Worm (Caenorhabditis elegans) whole organism, L4 larva: ENCODE data around the gene srv-1.

ENCODE experiments used
- Y48G9A.11 ChIP-seq: fragments of 200-800 bp; sonication (Bioruptor generic); IDR thresholded peaks from 2 replicates; pipeline ENCODE4 v1.3.6; 2022; ENCODE audit warnings: missing genetic modification reagents, missing genetic modification characterization, missing compliant biosample characterization
- ZK546.5 ChIP-seq, 2 experiments: sonication (generic microtip); optimal IDR thresholded peaks; 2 replicates each; lab custom pipeline; 2017; ENCODE audit warnings: missing biosample characterization in 2 of 2, missing genetic modification characterization in 2 of 2
- aha-1 ChIP-seq: fragments of 150-350 bp; peaks from one replicate; lab custom pipeline; 2014; ENCODE audit warnings: missing biosample characterization, missing genetic modification characterization
- ama-1 ChIP-seq: fragments of 150-350 bp; optimal IDR thresholded peaks from 2 replicates; lab custom pipeline; 2014; ENCODE audit warnings: inconsistent platforms, mixed read lengths
- arid-1 ChIP-seq: fragments of 200-800 bp; sonication (Bioruptor generic); conservative IDR thresholded peaks from 2 replicates; pipeline ENCODE4 v1.3.6; 2022; ENCODE audit warnings: missing genetic modification reagents, missing genetic modification characterization, missing compliant biosample characterization
- ceh-20 ChIP-seq: fragments of 200-800 bp; sonication (Bioruptor generic); IDR thresholded peaks from 2 replicates; pipeline ENCODE4 v1.3.6; 2022; ENCODE audit warnings: missing genetic modification reagents, missing genetic modification characterization, missing compliant biosample characterization
- ceh-28 ChIP-seq: fragments of 150-350 bp; optimal IDR thresholded peaks from 2 replicates; lab custom pipeline; 2014; ENCODE audit warnings: missing biosample characterization, missing genetic modification reagents, missing genetic modification characterization
- ceh-44 ChIP-seq: fragments of 200-800 bp; sonication (Bioruptor generic); IDR thresholded peaks from 2 replicates; pipeline ENCODE4 v1.3.6; 2022; ENCODE audit warnings: missing genetic modification reagents, missing genetic modification characterization, missing compliant biosample characterization
- ceh-82 ChIP-seq: sonication (generic microtip); optimal IDR thresholded peaks from 2 replicates; lab custom pipeline; 2017; ENCODE audit warnings: missing biosample characterization, missing genetic modification characterization
- ces-1 ChIP-seq: fragments of 150-350 bp; sonication (generic microtip); optimal IDR thresholded peaks from 4 replicates; lab custom pipeline; 2014; ENCODE audit warnings: missing biosample characterization, missing genetic modification reagents, missing genetic modification characterization
- cey-2 ChIP-seq: sonication (generic microtip); optimal IDR thresholded peaks from 3 replicates; lab custom pipeline; 2017; ENCODE audit warnings: missing genetic modification characterization, mild to moderate bottlenecking, missing compliant biosample characterization, antibody characterized with exemption, borderline replicate concordance; ENCODE audit not compliant: insufficient read depth
- daf-16 ChIP-seq, 3 experiments: sonication (generic microtip); optimal IDR thresholded peaks; 2 replicates each; lab custom pipeline; 2016 to 2017; ENCODE audit warnings: missing genetic modification characterization in 3 of 3, missing genetic modification reagents in 3 of 3, mild to moderate bottlenecking in 2 of 3, missing compliant biosample characterization in 2 of 3, missing biosample characterization in 1 of 3, moderate library complexity in 1 of 3
- daf-19 ChIP-seq: fragments of 200-800 bp; sonication (Bioruptor generic); conservative IDR thresholded peaks from 2 replicates; pipeline ENCODE4 v1.3.6; 2022; ENCODE audit warnings: missing genetic modification characterization, missing compliant biosample characterization
- dmd-6 ChIP-seq: fragments of 200-800 bp; sonication (Bioruptor generic); IDR thresholded peaks from 2 replicates; pipeline ENCODE4 v1.3.6; 2022; ENCODE audit warnings: missing genetic modification reagents, missing genetic modification characterization, missing compliant biosample characterization
- dmd-9 ChIP-seq: fragments of 200-800 bp; sonication (Bioruptor generic); IDR thresholded peaks from 2 replicates; pipeline ENCODE4 v1.3.6; 2022; ENCODE audit warnings: missing genetic modification reagents, missing genetic modification characterization, missing compliant biosample characterization
- egl-27 ChIP-seq: sonication (generic microtip); optimal IDR thresholded peaks from 3 replicates; lab custom pipeline; 2017; ENCODE audit warnings: missing biosample characterization, missing genetic modification reagents, missing genetic modification characterization
- egl-43 ChIP-seq: fragments of 200-800 bp; sonication (Bioruptor generic); IDR thresholded peaks from 2 replicates; pipeline ENCODE4 v1.3.6; 2022; ENCODE audit warnings: missing genetic modification reagents, missing genetic modification characterization, missing compliant biosample characterization
- fkh-10 ChIP-seq: fragments of 150-350 bp; optimal IDR thresholded peaks from 2 replicates; lab custom pipeline; 2014; ENCODE audit warnings: missing biosample characterization, missing genetic modification reagents, missing genetic modification characterization
- hlh-11 ChIP-seq: fragments of 200-800 bp; sonication (Bioruptor generic); optimal IDR thresholded peaks from 2 replicates; lab custom pipeline; 2018; ENCODE audit warnings: mild to moderate bottlenecking, missing genetic modification characterization, missing compliant biosample characterization
- hlh-30 ChIP-seq: sonication (generic microtip); optimal IDR thresholded peaks from 2 replicates; lab custom pipeline; 2017; ENCODE audit warnings: antibody characterized with exemption, mild to moderate bottlenecking, missing genetic modification characterization, missing compliant biosample characterization; ENCODE audit not compliant: insufficient read depth
- lin-13 ChIP-seq: fragments of 150-350 bp; optimal IDR thresholded peaks from 2 replicates; lab custom pipeline; 2014; ENCODE audit warnings: missing biosample characterization, missing genetic modification reagents, missing genetic modification characterization
- lin-29 ChIP-seq: fragments of 200-800 bp; sonication (Bioruptor generic); IDR thresholded peaks from 2 replicates; pipeline ENCODE4 v1.3.6; 2022; ENCODE audit warnings: missing genetic modification reagents, missing genetic modification characterization, missing compliant biosample characterization
- madf-5 ChIP-seq, 2 experiments: fragments of 200-800 bp; sonication (Bioruptor generic); IDR thresholded peaks; 2 replicates each; pipeline ENCODE4 v1.3.6; 2022; ENCODE audit warnings: missing compliant biosample characterization in 2 of 2, missing genetic modification characterization in 2 of 2
- mes-2 ChIP-seq: sonication (generic microtip); optimal IDR thresholded peaks from 2 replicates; lab custom pipeline; 2016; ENCODE audit warnings: missing genotype, mild to moderate bottlenecking, missing genetic modification characterization, missing compliant biosample characterization; ENCODE audit not compliant: poor library complexity, severe bottlenecking
- mxl-2 ChIP-seq: fragments of 200-800 bp; sonication (Bioruptor generic); conservative IDR thresholded peaks from 2 replicates; pipeline ENCODE4 v1.3.6; 2022; ENCODE audit warnings: missing genetic modification reagents, missing genetic modification characterization, missing compliant biosample characterization
- mxl-3 ChIP-seq: fragments of 200-800 bp; sonication (Bioruptor generic); optimal IDR thresholded peaks from 2 replicates; lab custom pipeline; 2018; ENCODE audit warnings: mild to moderate bottlenecking, missing genetic modification characterization, missing compliant biosample characterization
- nhr-102 ChIP-seq: sonication (generic microtip); optimal IDR thresholded peaks from 2 replicates; lab custom pipeline; 2016; ENCODE audit warnings: mild to moderate bottlenecking, missing genetic modification characterization, moderate library complexity, missing compliant biosample characterization
- nhr-11 ChIP-seq: fragments of 150-350 bp; optimal IDR thresholded peaks from 2 replicates; lab custom pipeline; 2014; ENCODE audit warnings: missing biosample characterization, missing genetic modification characterization
- nhr-25 ChIP-seq: sonication (generic microtip); optimal IDR thresholded peaks from 2 replicates; lab custom pipeline; 2017; ENCODE audit warnings: missing genetic modification characterization, mild to moderate bottlenecking, missing compliant biosample characterization, antibody characterized with exemption, moderate library complexity, borderline replicate concordance; ENCODE audit not compliant: insufficient read depth
- nhr-28 ChIP-seq: fragments of 150-350 bp; optimal IDR thresholded peaks from 2 replicates; lab custom pipeline; 2014; ENCODE audit warnings: missing biosample characterization, missing genetic modification characterization
- nhr-41 ChIP-seq: fragments of 200-800 bp; sonication (Bioruptor generic); IDR thresholded peaks from 2 replicates; pipeline ENCODE4 v1.3.6; 2022; ENCODE audit warnings: missing genetic modification reagents, missing genetic modification characterization, missing compliant biosample characterization
- nhr-48 ChIP-seq: sonication (generic microtip); optimal IDR thresholded peaks from 2 replicates; lab custom pipeline; 2016; ENCODE audit warnings: mild to moderate bottlenecking, missing genetic modification characterization, missing compliant biosample characterization
- nhr-6 ChIP-seq: fragments of 150-350 bp; optimal IDR thresholded peaks from 2 replicates; lab custom pipeline; 2014; ENCODE audit warnings: missing biosample characterization, missing genetic modification characterization
- nhr-77 ChIP-seq: fragments of 150-350 bp; optimal IDR thresholded peaks from 2 replicates; lab custom pipeline; 2014; ENCODE audit warnings: missing biosample characterization, missing genetic modification characterization
- php-3 ChIP-seq: fragments of 200-800 bp; sonication (Bioruptor generic); IDR thresholded peaks from 2 replicates; pipeline ENCODE4 v1.3.6; 2022; ENCODE audit warnings: missing genetic modification reagents, missing genetic modification characterization, missing compliant biosample characterization
- pqm-1 ChIP-seq: sonication (generic microtip); optimal IDR thresholded peaks from 2 replicates; lab custom pipeline; 2017; ENCODE audit warnings: missing biosample characterization, missing genetic modification characterization
- rbr-2 ChIP-seq: sonication (generic microtip); optimal IDR thresholded peaks from 2 replicates; lab custom pipeline; 2016; ENCODE audit warnings: missing genotype, missing genetic modification characterization, missing compliant biosample characterization
- saeg-2 ChIP-seq: fragments of 200-800 bp; sonication (Bioruptor generic); IDR thresholded peaks from 2 replicates; pipeline ENCODE4 v1.3.6; 2022; ENCODE audit warnings: missing genetic modification reagents, missing genetic modification characterization, missing compliant biosample characterization
- skn-1 ChIP-seq: fragments of 150-350 bp; optimal IDR thresholded peaks from 2 replicates; lab custom pipeline; 2014; ENCODE audit warnings: missing biosample characterization, missing genetic modification characterization
- spr-1 ChIP-seq: sonication (generic microtip); optimal IDR thresholded peaks from 2 replicates; lab custom pipeline; 2016; ENCODE audit warnings: mild to moderate bottlenecking, missing genetic modification characterization, missing compliant biosample characterization
- unc-62 ChIP-seq, 3 experiments: fragments of 150-350 bp in 1 of 3; sonication (generic microtip); optimal IDR thresholded peaks in 2 of 3; peaks in 1 of 3; 1 replicate in 1 of 3; 2 replicates in 2 of 3; lab custom pipeline; 2014 to 2017; ENCODE audit warnings: missing biosample characterization in 3 of 3, missing genetic modification characterization in 3 of 3, missing genetic modification reagents in 3 of 3, missing genotype in 1 of 3
- zag-1 ChIP-seq: fragments of 150-350 bp; optimal IDR thresholded peaks from 2 replicates; lab custom pipeline; 2014; ENCODE audit warnings: missing biosample characterization, missing genetic modification characterization
- zfp-3 ChIP-seq: fragments of 200-800 bp; sonication (Bioruptor generic); conservative IDR thresholded peaks from 2 replicates; pipeline ENCODE4 v1.3.6; 2022; ENCODE audit warnings: missing genetic modification reagents, missing genetic modification characterization, missing compliant biosample characterization
- ztf-7 ChIP-seq: fragments of 150-350 bp; optimal IDR thresholded peaks from 2 replicates; lab custom pipeline; 2014; ENCODE audit warnings: missing biosample characterization, missing genetic modification characterization

srv-1 gene

ce11 chrIII:6816930-6817329 is 33.3 kb upstream of the srv-1 start, which contains the start of gene F28F5.4:
TSS of gene F28F5.4 (minus strand) at chrIII:6817033.
- TF ChIP-seq egl-43 (GFP tag; lab: Robert Waterston, UW), result 0 out of 2 replicates have a peak, but pooled peaks have one; percentile 27
- TF ChIP-seq dmd-9 (GFP tag; lab: Robert Waterston, UW), result no peak
- no peak for TF ChIP-seq ceh-44 (GFP tag; lab: Robert Waterston, UW)
- peak; percentile 21 for TF ChIP-seq nhr-102 (tag; lab: Kevin White, UChicago)
- no peak for TF ChIP-seq madf-5 (GFP tag; IDR thresholded peaks at IDR 0.05; lab: Robert Waterston, UW)
- no peak for TF ChIP-seq daf-16 (GFP tag; optimal IDR thresholded peaks at IDR 0.05; lab: Kevin White, UChicago)
- peak; percentile 44 for TF ChIP-seq daf-16 (tag; optimal IDR thresholded peaks at IDR 0.05; lab: Kevin White, UChicago)
- 0 out of 2 replicates have a peak, but pooled peaks have one; percentile 27 for TF ChIP-seq php-3 (GFP tag; lab: Robert Waterston, UW)
- TF ChIP-seq rbr-2 (tag; lab: Kevin White, UChicago), result no peak
- TF ChIP-seq mxl-2 (GFP tag; lab: Robert Waterston, UW), result no peak
- no peak for TF ChIP-seq nhr-48
- TF ChIP-seq aha-1 (tag; lab: Kevin White, UChicago), result peak; percentile 87
- TF ChIP-seq hlh-30 (tag; lab: Kevin White, UChicago), result peak; percentile 53
- 0 out of 2 replicates have a peak, but pooled peaks have one; percentile 10 for TF ChIP-seq daf-19 (GFP tag; lab: Robert Waterston, UW)

ce11 chrIII:6818037-6818436 is 32.1 kb upstream of the srv-1 start:
- TF ChIP-seq unc-62 (GFP tag; optimal IDR thresholded peaks at IDR 0.05 in 1 of 2; lab: Kevin White, UChicago), result peak in 1 of 2 experiments; percentile 23
- TF ChIP-seq unc-62 (tag; optimal IDR thresholded peaks at IDR 0.05; lab: Kevin White, UChicago), result no peak
- TF ChIP-seq php-3 (GFP tag; lab: Robert Waterston, UW), result peak; percentile 32; the same call in 1 of the 2 replicates
- no peak for TF ChIP-seq daf-16 (GFP tag; optimal IDR thresholded peaks at IDR 0.05; lab: Kevin White, UChicago)
- TF ChIP-seq daf-16 (tag; optimal IDR thresholded peaks at IDR 0.05; lab: Kevin White, UChicago), result peak; percentile 76
- TF ChIP-seq hlh-11 (tag; lab: Kevin White, UChicago), result peak; percentile 60
- TF ChIP-seq egl-27 (tag; lab: Kevin White, UChicago), result no peak
- peak; percentile 21; the same call in 1 of the 2 replicates for TF ChIP-seq dmd-6 (GFP tag; lab: Robert Waterston, UW)
- no peak for TF ChIP-seq ceh-82 (tag; lab: Kevin White, UChicago)
- TF ChIP-seq nhr-28 (tag; lab: Kevin White, UChicago), result peak; percentile 7

- TF ChIP-seq dmd-6 (GFP tag; lab: Robert Waterston, UW) (peak; percentile 63), nhr-77 (tag; lab: Kevin White, UChicago) (peak; percentile 20), nhr-41 (GFP tag; lab: Robert Waterston, UW) (no peak), mxl-3 (GFP tag; lab: Kevin White, UChicago) (peak; percentile 8), mes-2 (tag; lab: Kevin White, UChicago) (peak; percentile 38), ceh-20 (GFP tag; lab: Robert Waterston, UW) (0 out of 2 replicates have a peak, but pooled peaks have one; percentile 45), ztf-7 (tag; lab: Kevin White, UChicago) (no peak), Y48G9A.11 (GFP tag; lab: Robert Waterston, UW) (no peak), mxl-2 (GFP tag; lab: Robert Waterston, UW) (no peak), spr-1 (tag; lab: Kevin White, UChicago) (no peak), ama-1 (no peak), lin-13 (GFP tag; lab: Kevin White, UChicago) (no peak), ZK546.5 (tag; optimal IDR thresholded peaks at IDR 0.05; lab: Kevin White, UChicago) (no peak), pqm-1 (tag; lab: Kevin White, UChicago) (peak; percentile 89), dmd-9 (GFP tag; lab: Robert Waterston, UW) (no peak), arid-1 (GFP tag; lab: Robert Waterston, UW) (no peak), egl-27 (tag; lab: Kevin White, UChicago) (no peak), zfp-3 (GFP tag; lab: Robert Waterston, UW) (no peak), nhr-28 (tag; lab: Kevin White, UChicago) (peak; percentile 68), cey-2 (tag; lab: Kevin White, UChicago) (no peak), zag-1 (tag; lab: Kevin White, UChicago) (no peak), ces-1 (GFP tag; lab: Kevin White, UChicago) (no peak), lin-29 (GFP tag; lab: Robert Waterston, UW) (no peak), saeg-2 (no peak), nhr-6 (no peak), fkh-10 (no peak), nhr-25 (no peak), ceh-28 (tag; lab: Kevin White, UChicago) (no peak), skn-1 (no peak), nhr-11 (no peak)
These were observed 30.8 kb upstream of the srv-1 start, which contains the start of gene F28F5.6 for ce11 chrIII:6819322-6819901. TSS of gene F28F5.6 (minus strand) at chrIII:6819372.
